Fruit fly (Drosophila melanogaster): ENCODE measurements around the gene Sfxn2.

DNA sequence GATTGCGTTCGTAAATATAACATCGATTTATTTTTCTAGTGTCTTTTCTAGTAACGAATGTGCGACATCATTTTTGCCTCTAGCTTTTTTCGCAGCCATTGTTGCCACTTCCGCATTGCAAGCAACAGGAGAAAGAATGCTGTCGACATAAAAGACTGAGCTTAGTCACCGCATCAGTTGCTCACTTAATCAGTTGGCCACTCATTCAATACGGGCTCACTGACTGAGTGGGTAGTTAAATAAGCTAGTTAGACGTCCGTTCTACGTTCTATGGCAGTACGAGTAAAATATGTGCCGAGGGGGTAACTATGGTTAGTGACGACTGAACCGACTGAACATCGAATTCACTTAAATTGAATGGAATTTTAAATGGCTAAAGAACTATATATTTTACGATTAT, 13.0 kb downstream of the Sfxn2 start:
- no peak for TF ChIP-seq CG8478 (optimal IDR thresholded peaks at IDR 0.05)
- TF ChIP-seq CTCF (optimal IDR thresholded peaks at IDR 0.05), result no peak
